Fruit fly (Drosophila melanogaster): ENCODE data around the gene Pdhb.

The Pdhb gene

dm6 chr3R:29157418-29158398 is 44.8 kb downstream of the Pdhb start, which contains the start of gene rdog:
Gene rdog, plus strand, starts transcription at chr3R:29158122.
- TF ChIP-seq CTCF (optimal IDR thresholded peaks at IDR 0.05), result no peak
- TF ChIP-seq CG8478 (optimal IDR thresholded peaks at IDR 0.05), result no peak

DNA sequence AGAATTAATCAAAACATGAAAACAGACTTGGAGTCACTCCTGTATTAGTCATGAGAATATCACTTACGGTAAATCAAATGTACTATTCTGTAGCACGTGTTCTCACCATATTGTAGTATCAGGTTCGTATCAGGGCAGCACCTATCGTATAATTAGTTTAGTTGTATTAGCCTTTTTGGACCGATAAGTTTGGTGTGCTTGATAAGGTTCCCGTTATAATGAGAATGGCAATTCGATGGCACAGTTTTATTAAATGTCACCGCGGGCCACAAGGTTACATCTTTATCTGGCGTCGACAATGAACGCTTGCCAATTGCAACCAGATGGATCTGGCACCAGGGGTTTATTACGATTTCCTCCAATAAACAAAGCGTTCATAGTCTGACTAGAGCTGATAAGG is 45.9 kb downstream of the Pdhb start:
- TF ChIP-seq CTCF (optimal IDR thresholded peaks at IDR 0.05) (no peak), CG8478 (optimal IDR thresholded peaks at IDR 0.05) (no peak)

DNA sequence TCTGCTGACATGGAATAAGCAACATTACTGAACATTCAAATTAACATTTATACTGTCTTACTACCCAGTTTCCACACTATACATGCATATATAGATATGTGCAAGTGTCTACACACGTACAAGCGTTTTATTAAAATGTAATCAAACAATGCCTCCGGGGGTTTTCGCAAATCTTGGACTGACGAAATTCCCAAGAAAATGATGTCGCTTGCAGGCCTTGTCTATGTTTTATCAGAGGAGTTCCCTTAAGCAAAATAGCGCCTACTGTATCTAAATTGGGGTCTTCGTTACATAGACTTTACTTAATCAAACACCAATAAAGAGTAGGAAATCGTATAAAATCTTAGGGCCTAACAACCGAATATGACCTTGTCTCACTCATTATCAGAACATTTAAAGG is 46.7 kb downstream of the Pdhb start:
- no peak for TF ChIP-seq CTCF (optimal IDR thresholded peaks at IDR 0.05)
- TF ChIP-seq CG8478 (optimal IDR thresholded peaks at IDR 0.05), result no peak

dm6 chr3R:29164930-29165693 is 52.2 kb downstream of the Pdhb start, which contains the start of gene CG11898:
Gene CG11898, plus strand, starts transcription at chr3R:29165643.
- TF ChIP-seq CTCF (optimal IDR thresholded peaks at IDR 0.05), result no peak
- no peak for TF ChIP-seq CG8478 (optimal IDR thresholded peaks at IDR 0.05)
